Worm (Caenorhabditis elegans): ENCODE results near the gene C26E1.2.
A peak's percentile ranks its signal among the peaks of the same experiment; 100 is the strongest.

The C26E1.2 gene

DNA sequence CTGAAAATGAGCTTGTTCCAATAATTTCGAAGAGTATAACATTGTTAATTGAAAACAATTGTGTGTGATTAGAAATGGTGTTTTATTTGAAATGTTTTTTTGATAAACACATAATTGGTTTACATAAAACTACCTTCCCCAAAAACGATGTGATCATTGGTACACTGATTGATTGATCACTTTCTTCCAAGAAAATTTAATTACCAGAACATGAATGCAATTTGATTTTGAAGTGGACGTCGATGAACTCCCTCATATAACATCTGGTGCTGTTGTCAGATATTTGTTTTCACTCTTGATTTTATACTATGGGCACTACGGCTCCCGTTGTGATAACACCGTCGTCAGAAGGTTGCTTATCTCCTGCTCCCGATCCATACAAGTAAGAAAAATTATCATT, 15.7 kb downstream of the C26E1.2 start, which contains the start of gene srh-15:
TSS of gene srh-15 (plus strand) at position 301 of the 400 bp plus-strand sequence.
- TF ChIP-seq attf-3 (GFP tag; conservative IDR thresholded peaks at IDR 0.05), result no peak
- no peak for TF ChIP-seq lsy-27 (tag; optimal IDR thresholded peaks at IDR 0.05; ENCODE audit: borderline replicate concordance, insufficient read depth)
- TF ChIP-seq lir-1 (GFP tag; conservative IDR thresholded peaks at IDR 0.05), result no peak

- TF ChIP-seq F10E7.11 (tag; optimal IDR thresholded peaks at IDR 0.05) (no peak), nhr-179 (tag; optimal IDR thresholded peaks at IDR 0.05) (no peak), atf-7 (tag; optimal IDR thresholded peaks at IDR 0.05) (no peak), nhr-80 (tag; optimal IDR thresholded peaks at IDR 0.05) (peak; percentile 32), C17E4.6 (GFP tag; IDR thresholded peaks at IDR 0.05) (no peak), F55B11.4 (tag; optimal IDR thresholded peaks at IDR 0.05; ENCODE audit: borderline replicate concordance, insufficient read depth) (no peak), F57C9.4 (tag; optimal IDR thresholded peaks at IDR 0.05) (no peak), ztf-22 (GFP tag; optimal IDR thresholded peaks at IDR 0.05) (no peak)
Observed at ce11 chrV:13324933-13325760, 20.2 kb downstream of the C26E1.2 start, which contains the start of gene C50B6.7. C50B6.7 (minus strand) TSS chrV:13324983.

ce11 chrV:13327463-13327862, 22.5 kb downstream of the C26E1.2 start, which contains the start of gene str-37:
str-37 (plus strand) TSS chrV:13327763.
- TF ChIP-seq F23B12.7 (tag; optimal IDR thresholded peaks at IDR 0.05; ENCODE audit: insufficient read depth), result no peak
- no peak for TF ChIP-seq Y67H2A.10 (GFP tag; conservative IDR thresholded peaks at IDR 0.05)
- TF ChIP-seq xnd-1 (tag; optimal IDR thresholded peaks at IDR 0.05), result no peak
- no peak for TF ChIP-seq F39B2.1 (GFP tag; IDR thresholded peaks at IDR 0.05)
- no peak for TF ChIP-seq cebp-1 (GFP tag; IDR thresholded peaks at IDR 0.05)
- no peak for TF ChIP-seq cebp-1 (tag; optimal IDR thresholded peaks at IDR 0.05)
- no peak for TF ChIP-seq B0336.3 (GFP tag; IDR thresholded peaks at IDR 0.05)
- no peak for TF ChIP-seq Y56A3A.18 (GFP tag; IDR thresholded peaks at IDR 0.05)
- TF ChIP-seq D2030.7 (GFP tag; IDR thresholded peaks at IDR 0.05), result no peak
- TF ChIP-seq cebp-2 (GFP tag; IDR thresholded peaks at IDR 0.05), result no peak
- no peak for TF ChIP-seq athp-1 (tag; optimal IDR thresholded peaks at IDR 0.05)
- TF ChIP-seq lsl-1 (GFP tag; optimal IDR thresholded peaks at IDR 0.05), result no peak
- TF ChIP-seq hrde-1 (tag; optimal IDR thresholded peaks at IDR 0.05; ENCODE audit: borderline replicate concordance), result no peak
- TF ChIP-seq ceh-100 (GFP tag; IDR thresholded peaks at IDR 0.05), result no peak
- no peak for TF ChIP-seq unc-62 (GFP tag; optimal IDR thresholded peaks at IDR 0.05)
- no peak for TF ChIP-seq let-607 (tag; optimal IDR thresholded peaks at IDR 0.05)
- no peak for TF ChIP-seq F37B4.10 (GFP tag; IDR thresholded peaks at IDR 0.05)
- no peak for TF ChIP-seq egl-44 (GFP tag; IDR thresholded peaks at IDR 0.05)
- TF ChIP-seq nfyb-1 (GFP tag; IDR thresholded peaks at IDR 0.05), result no peak

DNA sequence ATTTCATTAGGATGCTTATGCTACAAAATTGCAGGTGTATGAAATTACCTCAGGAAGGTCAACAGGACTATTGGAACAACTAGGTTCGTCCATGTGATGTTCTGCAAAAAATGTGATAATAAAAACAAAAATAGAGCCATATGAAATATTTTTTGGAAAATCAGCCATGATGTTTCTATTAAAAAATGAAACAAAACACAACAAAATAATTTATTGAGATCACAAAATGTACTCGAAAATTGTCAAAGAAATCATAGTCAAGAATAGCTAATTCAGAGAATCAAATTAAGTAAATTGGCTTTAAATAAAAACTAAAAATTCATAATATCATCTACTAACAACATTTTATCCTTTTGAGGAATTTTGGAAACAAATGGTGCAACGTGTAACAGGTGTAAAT, 26.0 kb downstream of the C26E1.2 start, which contains the start of gene nhr-129:
TSS of gene nhr-129 (minus strand) at position 101 of the 400 bp plus-strand sequence.
- TF ChIP-seq nfya-1 (tag; optimal IDR thresholded peaks at IDR 0.05; ENCODE audit: borderline replicate concordance, insufficient read depth), result no peak
- no peak for TF ChIP-seq nhr-27 (tag; optimal IDR thresholded peaks at IDR 0.05)
- TF ChIP-seq madf-8 (GFP tag; conservative IDR thresholded peaks at IDR 0.05), result no peak
- no peak for TF ChIP-seq zfh-2 (GFP tag; conservative IDR thresholded peaks at IDR 0.05)
- no peak for TF ChIP-seq K12H6.12 (tag; optimal IDR thresholded peaks at IDR 0.05)
- TF ChIP-seq aptf-3 (GFP tag; IDR thresholded peaks at IDR 0.05), result no peak
- no peak for TF ChIP-seq ztf-22 (GFP tag; optimal IDR thresholded peaks at IDR 0.05)
- no peak for TF ChIP-seq egl-18 (GFP tag; IDR thresholded peaks at IDR 0.05)
- TF ChIP-seq madf-6 (GFP tag; IDR thresholded peaks at IDR 0.05), result no peak
- TF ChIP-seq ceh-58 (GFP tag; IDR thresholded peaks at IDR 0.05), result no peak
- no peak for TF ChIP-seq attf-6 (GFP tag; IDR thresholded peaks at IDR 0.05)
- no peak for TF ChIP-seq ekl-4 (GFP tag; IDR thresholded peaks at IDR 0.05)
- TF ChIP-seq sdz-38 (tag; optimal IDR thresholded peaks at IDR 0.05), result no peak
- no peak for TF ChIP-seq Y53G8AR.9 (GFP tag; conservative IDR thresholded peaks at IDR 0.05)
- TF ChIP-seq hlh-12 (tag; optimal IDR thresholded peaks at IDR 0.05), result no peak
